Fruit fly (Drosophila melanogaster): Measurements from ENCODE around the gene drm.

drm gene

dm6 chr2L:3553902-3554301 is 14.9 kb downstream of the drm start:
- TF ChIP-seq Snoo (tag; optimal IDR thresholded peaks at IDR 0.05) (peak; percentile 55), fd96Ca (GFP tag; IDR thresholded peaks at IDR 0.05) (no peak), CG17806 (tag; optimal IDR thresholded peaks at IDR 0.05) (no peak), CG32121 (GFP tag; IDR thresholded peaks at IDR 0.05) (no peak)

dm6 chr2L:3555408-3556058 is 16.5 kb downstream of the drm start:
- TF ChIP-seq CG8159 (tag; optimal IDR thresholded peaks at IDR 0.05), result no peak
- TF ChIP-seq CG15710 (tag; optimal IDR thresholded peaks at IDR 0.05), result no peak
- TF ChIP-seq rn (GFP tag; IDR thresholded peaks at IDR 0.05), result no peak
- TF ChIP-seq CG12605 (GFP tag; IDR thresholded peaks at IDR 0.05), result no peak

- TF ChIP-seq CG4496 (GFP tag; IDR thresholded peaks at IDR 0.05), result no peak
- no peak for TF ChIP-seq gl (tag; optimal IDR thresholded peaks at IDR 0.05)
- TF ChIP-seq Ets98B (GFP tag; IDR thresholded peaks at IDR 0.05), result no peak
- TF ChIP-seq CG12605 (GFP tag; IDR thresholded peaks at IDR 0.05), result no peak
- no peak for TF ChIP-seq CG13204 (GFP tag; optimal IDR thresholded peaks at IDR 0.05)
- TF ChIP-seq Pif1A (GFP tag; optimal IDR thresholded peaks at IDR 0.05), result no peak
- TF ChIP-seq CG15710 (tag; optimal IDR thresholded peaks at IDR 0.05), result no peak
Measured at dm6 chr2L:3556937-3557336, 17.9 kb downstream of the drm start.

dm6 chr2L:3557471-3557870 is 18.4 kb downstream of the drm start:
- no peak for TF ChIP-seq Snoo (tag; optimal IDR thresholded peaks at IDR 0.05)
- TF ChIP-seq EcR (GFP tag; optimal IDR thresholded peaks at IDR 0.05), result peak; percentile 23
- no peak for TF ChIP-seq Ets98B (GFP tag; IDR thresholded peaks at IDR 0.05)
- no peak for TF ChIP-seq CG10348 (GFP tag; IDR thresholded peaks at IDR 0.05)
- TF ChIP-seq CG13204 (GFP tag; optimal IDR thresholded peaks at IDR 0.05), result peak; percentile 17
- TF ChIP-seq rn (GFP tag; IDR thresholded peaks at IDR 0.05), result no peak
- TF ChIP-seq CG12605 (GFP tag; IDR thresholded peaks at IDR 0.05), result no peak
- peak; percentile 37 for TF ChIP-seq CG8301 (tag; optimal IDR thresholded peaks at IDR 0.05)
- peak; percentile 57 for TF ChIP-seq Pif1B (GFP tag; optimal IDR thresholded peaks at IDR 0.05)
- peak; percentile 57 for TF ChIP-seq CG17806 (tag; optimal IDR thresholded peaks at IDR 0.05)
- TF ChIP-seq fd96Ca (GFP tag; IDR thresholded peaks at IDR 0.05), result no peak
- no peak for TF ChIP-seq D1 (tag; optimal IDR thresholded peaks at IDR 0.05)
- peak; percentile 57 for TF ChIP-seq CG14655 (GFP tag; optimal IDR thresholded peaks at IDR 0.05)
- peak; percentile 29 for TF ChIP-seq gl (tag; optimal IDR thresholded peaks at IDR 0.05)
- peak; percentile 67 for TF ChIP-seq CG15710 (tag; optimal IDR thresholded peaks at IDR 0.05)
- peak; percentile 66 for TF ChIP-seq CG8159 (tag; optimal IDR thresholded peaks at IDR 0.05)
- no peak for TF ChIP-seq CG32121 (GFP tag; IDR thresholded peaks at IDR 0.05)
- TF ChIP-seq CG9948 (tag; optimal IDR thresholded peaks at IDR 0.05), result peak; percentile 55
- TF ChIP-seq Pif1A (GFP tag; optimal IDR thresholded peaks at IDR 0.05), result peak; percentile 66
- TF ChIP-seq CG34367 (tag; optimal IDR thresholded peaks at IDR 0.05), result peak; percentile 55
- 0 out of 3 replicates have a peak, but pooled peaks have one; percentile 37 for TF ChIP-seq CG4496 (GFP tag; IDR thresholded peaks at IDR 0.05)

- no peak for TF ChIP-seq CG12605 (GFP tag; IDR thresholded peaks at IDR 0.05)
- peak; percentile 12 for TF ChIP-seq CG34367 (tag; optimal IDR thresholded peaks at IDR 0.05)
- TF ChIP-seq CG13204 (GFP tag; optimal IDR thresholded peaks at IDR 0.05), result no peak
- TF ChIP-seq CG8159 (tag; optimal IDR thresholded peaks at IDR 0.05), result peak; percentile 61
- TF ChIP-seq CG15710 (tag; optimal IDR thresholded peaks at IDR 0.05), result no peak
- TF ChIP-seq CG9948 (tag; optimal IDR thresholded peaks at IDR 0.05), result peak; percentile 39
- peak; percentile 50 for TF ChIP-seq CG17806 (tag; optimal IDR thresholded peaks at IDR 0.05)
- TF ChIP-seq CG8301 (tag; optimal IDR thresholded peaks at IDR 0.05), result no peak
- TF ChIP-seq Pif1A (GFP tag; optimal IDR thresholded peaks at IDR 0.05), result no peak
- TF ChIP-seq CG4496 (GFP tag; IDR thresholded peaks at IDR 0.05), result no peak
- no peak for TF ChIP-seq Ets98B (GFP tag; IDR thresholded peaks at IDR 0.05)
- TF ChIP-seq gl (tag; optimal IDR thresholded peaks at IDR 0.05), result no peak
Measured at dm6 chr2L:3558299-3558698, 19.3 kb downstream of the drm start.

dm6 chr2L:3559647-3560046 is 20.6 kb downstream of the drm start:
- TF ChIP-seq CG8159 (tag; optimal IDR thresholded peaks at IDR 0.05) (peak; percentile 76), EcR (GFP tag; optimal IDR thresholded peaks at IDR 0.05) (no peak), gl (tag; optimal IDR thresholded peaks at IDR 0.05) (no peak), CG15710 (tag; optimal IDR thresholded peaks at IDR 0.05) (peak; percentile 51), CG9948 (tag; optimal IDR thresholded peaks at IDR 0.05) (peak; percentile 23)

dm6 chr2L:3562435-3562834 is 23.4 kb downstream of the drm start:
- TF ChIP-seq EcR (GFP tag; optimal IDR thresholded peaks at IDR 0.05) (no peak), CG17806 (tag; optimal IDR thresholded peaks at IDR 0.05) (peak; percentile 62), CG9948 (tag; optimal IDR thresholded peaks at IDR 0.05) (peak; percentile 62), Ets98B (GFP tag; IDR thresholded peaks at IDR 0.05) (no peak), CG34367 (tag; optimal IDR thresholded peaks at IDR 0.05) (peak; percentile 50), CG8301 (tag; optimal IDR thresholded peaks at IDR 0.05) (peak; percentile 50), CG8159 (tag; optimal IDR thresholded peaks at IDR 0.05) (peak; percentile 68), CG13204 (GFP tag; optimal IDR thresholded peaks at IDR 0.05) (peak; percentile 27), CG10348 (GFP tag; IDR thresholded peaks at IDR 0.05) (no peak), gl (tag; optimal IDR thresholded peaks at IDR 0.05) (no peak), Pif1B (GFP tag; optimal IDR thresholded peaks at IDR 0.05) (peak; percentile 9), CG15710 (tag; optimal IDR thresholded peaks at IDR 0.05) (peak; percentile 67), CG14655 (GFP tag; optimal IDR thresholded peaks at IDR 0.05) (peak; percentile 60), CG12605 (GFP tag; IDR thresholded peaks at IDR 0.05) (no peak), fd96Ca (GFP tag; IDR thresholded peaks at IDR 0.05) (peak; percentile 44; the same call in 1 of the 3 replicates), D1 (tag; optimal IDR thresholded peaks at IDR 0.05) (no peak), CG32121 (GFP tag; IDR thresholded peaks at IDR 0.05) (no peak), Snoo (tag; optimal IDR thresholded peaks at IDR 0.05) (no peak), CG4496 (GFP tag; IDR thresholded peaks at IDR 0.05) (no peak), rn (GFP tag; IDR thresholded peaks at IDR 0.05) (no peak), Pif1A (GFP tag; optimal IDR thresholded peaks at IDR 0.05) (peak; percentile 29)
